Worm (Caenorhabditis elegans): ENCODE measurements around the gene C56C10.7.

DNA sequence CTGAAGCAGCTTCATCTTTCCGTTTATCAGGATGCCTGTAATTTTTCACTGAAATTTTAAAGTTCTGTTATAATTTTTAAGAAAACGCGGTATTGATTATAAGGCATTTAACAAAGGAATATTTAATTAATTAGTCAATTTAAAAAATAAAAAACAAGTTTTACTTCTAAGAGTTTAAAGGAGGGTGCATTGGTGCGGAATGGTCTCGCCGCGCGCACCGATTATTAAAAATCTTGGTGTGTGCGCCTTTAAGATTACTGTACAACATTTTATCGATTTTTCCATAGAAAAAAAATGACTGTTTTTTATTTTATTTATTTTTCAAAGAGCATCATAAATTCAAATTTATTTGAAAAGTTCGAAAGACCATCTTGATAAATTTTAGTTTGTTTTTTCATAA lies 10.1 kb upstream of the C56C10.7 start:
- no peak for TF ChIP-seq dao-5 (tag; optimal IDR thresholded peaks at IDR 0.05)
- TF ChIP-seq him-1 (tag; optimal IDR thresholded peaks at IDR 0.05), result no peak
- no peak for TF ChIP-seq W03F9.2 (tag; optimal IDR thresholded peaks at IDR 0.05)
